Worm (Caenorhabditis elegans) whole organism, mixed stage, embryonic: ENCODE measurements around the gene igcm-3.

ENCODE experiments used
- M03D4.4 ChIP-seq: sonication (generic microtip); optimal IDR thresholded peaks from 2 replicates; lab custom pipeline; 2017; ENCODE audit warnings: mild to moderate bottlenecking, missing genetic modification characterization, missing compliant biosample characterization
- bed-3 ChIP-seq: fragments of 200-800 bp; sonication (Bioruptor generic); optimal IDR thresholded peaks from 3 replicates; lab custom pipeline; 2018; ENCODE audit warnings: mild to moderate bottlenecking, missing genetic modification characterization, moderate library complexity, missing compliant biosample characterization
- blmp-1 ChIP-seq: fragments of 150-350 bp; optimal IDR thresholded peaks from 2 replicates; lab custom pipeline; 2014; ENCODE audit warnings: missing biosample characterization, missing genetic modification characterization
- ceh-43 ChIP-seq: fragments of 200-800 bp; sonication (Bioruptor generic); optimal IDR thresholded peaks from 2 replicates; lab custom pipeline; 2018; ENCODE audit warnings: mild to moderate bottlenecking, missing genetic modification characterization, moderate library complexity, missing compliant biosample characterization
- ceh-83 ChIP-seq: fragments of 200-800 bp; sonication (Bioruptor generic); optimal IDR thresholded peaks from 2 replicates; lab custom pipeline; 2018; ENCODE audit warnings: mild to moderate bottlenecking, missing genetic modification characterization, missing compliant biosample characterization
- ces-1 ChIP-seq: fragments of 150-350 bp; optimal IDR thresholded peaks from 2 replicates; lab custom pipeline; 2014; ENCODE audit warnings: missing biosample characterization, missing genetic modification reagents, missing genetic modification characterization
- cnd-1 ChIP-seq: fragments of 200-800 bp; sonication (Bioruptor generic); optimal IDR thresholded peaks from 2 replicates; lab custom pipeline; 2018; ENCODE audit warnings: mild to moderate bottlenecking, missing genetic modification characterization, missing compliant biosample characterization
- drap-1 ChIP-seq: fragments of 200-800 bp; sonication (Bioruptor generic); optimal IDR thresholded peaks from 3 replicates; lab custom pipeline; 2018; ENCODE audit warnings: mild to moderate bottlenecking, missing genetic modification characterization, missing compliant biosample characterization
- elt-1 ChIP-seq: sonication (generic microtip); optimal IDR thresholded peaks from 2 replicates; lab custom pipeline; 2017; ENCODE audit warnings: missing genetic modification characterization, mild to moderate bottlenecking, missing compliant biosample characterization, antibody characterized with exemption, moderate library complexity, borderline replicate concordance; ENCODE audit not compliant: insufficient read depth
- elt-3 ChIP-seq: fragments of 150-350 bp; optimal IDR thresholded peaks from 2 replicates; lab custom pipeline; 2014; ENCODE audit warnings: missing biosample characterization, missing genetic modification characterization
- flh-1 ChIP-seq: fragments of 200-800 bp; sonication (Bioruptor generic); optimal IDR thresholded peaks from 2 replicates; lab custom pipeline; 2018; ENCODE audit warnings: mild to moderate bottlenecking, missing genetic modification characterization, moderate library complexity, missing compliant biosample characterization
- ham-2 ChIP-seq: fragments of 200-800 bp; sonication (Bioruptor generic); optimal IDR thresholded peaks from 2 replicates; lab custom pipeline; 2018; ENCODE audit warnings: mild to moderate bottlenecking, missing genetic modification characterization, missing compliant biosample characterization
- hlh-1 ChIP-seq: fragments of 150-350 bp; optimal IDR thresholded peaks from 2 replicates; lab custom pipeline; 2014; ENCODE audit warnings: missing biosample characterization, missing genetic modification reagents, missing genetic modification characterization
- lin-13 ChIP-seq: fragments of 150-350 bp; optimal IDR thresholded peaks from 2 replicates; lab custom pipeline; 2014; ENCODE audit warnings: missing biosample characterization, missing genetic modification characterization
- lin-32 ChIP-seq: fragments of 200-800 bp; sonication (Bioruptor generic); optimal IDR thresholded peaks from 2 replicates; lab custom pipeline; 2018; ENCODE audit warnings: mild to moderate bottlenecking, missing genetic modification characterization, missing compliant biosample characterization
- lsy-2 ChIP-seq: fragments of 150-350 bp; optimal IDR thresholded peaks from 2 replicates; lab custom pipeline; 2014; ENCODE audit warnings: missing biosample characterization, missing genetic modification characterization
- mep-1 ChIP-seq: fragments of 150-350 bp; optimal IDR thresholded peaks from 2 replicates; lab custom pipeline; 2017; ENCODE audit warnings: missing biosample characterization, missing genetic modification reagents, missing genetic modification characterization, inconsistent platforms
- mls-2 ChIP-seq: sonication (generic microtip); optimal IDR thresholded peaks from 2 replicates; lab custom pipeline; 2016; ENCODE audit warnings: mild to moderate bottlenecking, missing genetic modification characterization, moderate library complexity, missing compliant biosample characterization
- nhr-12 ChIP-seq: fragments of 150-350 bp; optimal IDR thresholded peaks from 2 replicates; lab custom pipeline; 2014; ENCODE audit warnings: missing biosample characterization, missing genetic modification characterization
- nhr-2 ChIP-seq: fragments of 150-350 bp; optimal IDR thresholded peaks from 2 replicates; lab custom pipeline; 2014; ENCODE audit warnings: missing biosample characterization, missing genetic modification characterization
- nhr-237 ChIP-seq: fragments of 150-350 bp; optimal IDR thresholded peaks from 2 replicates; lab custom pipeline; 2014; ENCODE audit warnings: missing biosample characterization, missing genetic modification characterization
- nhr-28 ChIP-seq: fragments of 150-350 bp; optimal IDR thresholded peaks from 2 replicates; lab custom pipeline; 2014; ENCODE audit warnings: missing biosample characterization, missing genetic modification characterization
- nhr-76 ChIP-seq: sonication (generic microtip); optimal IDR thresholded peaks from 2 replicates; lab custom pipeline; 2017; ENCODE audit warnings: missing biosample characterization, missing genetic modification characterization
- pha-4 ChIP-seq: fragments of 150-350 bp; optimal IDR thresholded peaks from 2 replicates; lab custom pipeline; 2018; ENCODE audit warnings: missing biosample characterization, missing genetic modification reagents, missing genetic modification characterization
- sem-2 ChIP-seq: fragments of 200-800 bp; sonication (Bioruptor generic); optimal IDR thresholded peaks from 2 replicates; lab custom pipeline; 2018; ENCODE audit warnings: mild to moderate bottlenecking, missing genetic modification characterization, missing compliant biosample characterization
- snpc-4 ChIP-seq: fragments of 150-350 bp; optimal IDR thresholded peaks from 2 replicates; lab custom pipeline; 2014; ENCODE audit warnings: missing biosample characterization, missing genetic modification characterization
- sptf-1 ChIP-seq: sonication (generic microtip); optimal IDR thresholded peaks from 2 replicates; lab custom pipeline; 2017; ENCODE audit warnings: mild to moderate bottlenecking, missing genetic modification characterization, moderate library complexity, missing compliant biosample characterization
- tbx-8 ChIP-seq: fragments of 200-800 bp; sonication (Bioruptor generic); optimal IDR thresholded peaks from 2 replicates; lab custom pipeline; 2018; ENCODE audit warnings: mild to moderate bottlenecking, missing genetic modification characterization, moderate library complexity, missing compliant biosample characterization
- unc-120 ChIP-seq: sonication (generic microtip); optimal IDR thresholded peaks from 2 replicates; lab custom pipeline; 2017; ENCODE audit warnings: missing genetic modification characterization, missing compliant biosample characterization; ENCODE audit not compliant: poor library complexity, severe bottlenecking
- unc-39 ChIP-seq: fragments of 150-350 bp; optimal IDR thresholded peaks from 2 replicates; lab custom pipeline; 2014; ENCODE audit warnings: missing biosample characterization, missing genetic modification characterization
- unc-62 ChIP-seq: fragments of 150-350 bp; optimal IDR thresholded peaks from 2 replicates; lab custom pipeline; 2014; ENCODE audit warnings: missing biosample characterization, missing genetic modification reagents, missing genetic modification characterization
- zip-8 ChIP-seq: fragments of 150-350 bp; optimal IDR thresholded peaks from 2 replicates; lab custom pipeline; 2014; ENCODE audit warnings: missing biosample characterization, missing genetic modification characterization
- ztf-11 ChIP-seq: fragments of 150-350 bp; optimal IDR thresholded peaks from 2 replicates; lab custom pipeline; 2014; ENCODE audit warnings: missing biosample characterization, missing genetic modification characterization

The igcm-3 gene

DNA sequence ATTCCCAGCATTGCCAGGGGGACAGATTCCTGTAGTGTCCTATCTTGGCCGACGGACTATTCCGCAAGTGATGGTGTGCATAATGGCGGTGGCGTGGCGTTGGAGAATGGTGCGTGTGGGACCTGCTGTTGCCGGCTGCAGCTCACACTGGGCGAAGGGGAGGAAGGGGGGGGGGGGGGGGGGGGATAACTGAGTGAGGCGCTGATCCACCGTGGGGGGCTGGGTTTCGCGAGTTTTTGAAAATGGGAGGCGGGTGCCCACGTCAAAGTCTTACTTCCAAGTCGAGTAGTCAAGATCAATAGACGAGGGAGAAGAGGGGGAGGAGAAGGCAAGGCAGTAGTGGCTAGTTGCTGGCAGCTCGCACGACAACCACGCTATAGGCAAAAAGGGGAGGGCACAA, 25.8 kb upstream of the igcm-3 start:
- TF ChIP-seq lsy-2 (tag; lab: Kevin White, UChicago) (no peak), ceh-43 (GFP tag; lab: Kevin White, UChicago) (no peak), zip-8 (tag; lab: Kevin White, UChicago) (no peak), hlh-1 (tag; lab: Kevin White, UChicago) (no peak), ztf-11 (tag; lab: Kevin White, UChicago) (no peak), nhr-2 (no peak), mls-2 (tag; lab: Kevin White, UChicago) (peak; percentile 5), flh-1 (GFP tag; lab: Kevin White, UChicago) (no peak), unc-39 (tag; lab: Kevin White, UChicago) (no peak), blmp-1 (tag; lab: Kevin White, UChicago) (no peak), elt-3 (tag; lab: Kevin White, UChicago) (no peak), mep-1 (tag; lab: Kevin White, UChicago) (no peak), sem-2 (GFP tag; lab: Kevin White, UChicago) (peak; percentile 12), drap-1 (GFP tag; lab: Kevin White, UChicago) (no peak), M03D4.4 (tag; lab: Kevin White, UChicago) (peak; percentile 37), bed-3 (no peak), sptf-1 (peak; percentile 63), unc-120 (tag; lab: Kevin White, UChicago) (no peak), tbx-8 (GFP tag; lab: Kevin White, UChicago) (no peak), nhr-76 (tag; lab: Kevin White, UChicago) (no peak), elt-1 (tag; lab: Kevin White, UChicago) (no peak), pha-4 (tag; lab: Kevin White, UChicago) (no peak), ham-2 (no peak)
- TF ChIP-seq, all 35 proteins: peak for 4

- peak; percentile 92 for TF ChIP-seq ces-1 (GFP tag; lab: Kevin White, UChicago)
- no peak for TF ChIP-seq snpc-4 (tag; lab: Kevin White, UChicago)
- no peak for TF ChIP-seq blmp-1 (tag; lab: Kevin White, UChicago)
- TF ChIP-seq, all 35 proteins: peak for 1
Observed at ce11 chrX:2729857-2730256, 24.2 kb upstream of the igcm-3 start.

DNA sequence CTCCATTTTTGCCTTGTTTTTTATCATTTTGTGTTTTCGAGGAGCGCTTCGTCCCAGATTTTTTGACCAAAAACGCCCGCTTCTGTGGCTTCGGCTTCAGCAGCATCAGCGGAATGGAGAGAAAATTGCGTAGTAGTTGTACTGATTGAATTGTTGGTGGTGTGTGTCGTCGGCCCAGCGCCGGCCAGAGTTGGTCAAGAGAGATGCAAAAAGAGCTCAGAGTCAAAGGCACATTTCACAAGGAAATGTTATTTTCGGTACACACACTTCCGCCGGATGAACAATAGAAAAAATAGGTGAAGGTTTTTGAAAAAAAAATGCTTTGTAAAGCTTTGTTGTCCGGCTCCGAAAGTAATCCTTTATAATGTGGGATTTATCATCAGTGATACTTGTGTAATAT, 22.0 kb upstream of the igcm-3 start:
- TF ChIP-seq ces-1 (GFP tag; lab: Kevin White, UChicago): peak; percentile 73
- no peak for TF ChIP-seq mep-1 (tag; lab: Kevin White, UChicago)

DNA sequence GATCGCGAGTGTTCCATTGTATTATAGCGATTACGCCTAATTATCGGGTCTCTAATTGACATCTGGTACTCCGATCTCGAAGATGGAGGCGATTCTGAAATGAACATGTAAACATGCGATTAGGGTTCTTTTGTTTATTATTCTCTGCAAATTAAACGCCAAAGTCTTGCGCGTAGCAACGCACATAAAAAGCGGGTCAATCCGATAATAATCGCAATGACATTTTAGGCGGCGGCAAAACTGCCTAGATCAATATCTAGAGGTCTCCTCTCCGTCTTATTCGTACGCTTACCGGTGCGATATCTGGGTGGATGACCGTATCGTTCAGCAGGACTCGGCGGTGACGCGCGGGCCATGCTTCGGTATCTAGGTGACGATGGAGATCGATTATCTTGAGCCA, 7.3 kb upstream of the igcm-3 start:
- peak; percentile 15 for TF ChIP-seq blmp-1 (tag; lab: Kevin White, UChicago)
- TF ChIP-seq mls-2 (tag; lab: Kevin White, UChicago): no peak
- no peak for TF ChIP-seq ceh-83 (GFP tag; lab: Kevin White, UChicago)
- peak; percentile 91 for TF ChIP-seq ham-2
- TF ChIP-seq ztf-11 (tag; lab: Kevin White, UChicago): no peak
- no peak for TF ChIP-seq bed-3
- no peak for TF ChIP-seq lin-32 (GFP tag; lab: Kevin White, UChicago)
- no peak for TF ChIP-seq nhr-12 (tag; lab: Kevin White, UChicago)
- no peak for TF ChIP-seq M03D4.4 (tag; lab: Kevin White, UChicago)
- no peak for TF ChIP-seq mep-1 (tag; lab: Kevin White, UChicago)
- no peak for TF ChIP-seq nhr-76 (tag; lab: Kevin White, UChicago)
- TF ChIP-seq elt-1 (tag; lab: Kevin White, UChicago): peak; percentile 95
- TF ChIP-seq drap-1 (GFP tag; lab: Kevin White, UChicago): no peak
- no peak for TF ChIP-seq flh-1 (GFP tag; lab: Kevin White, UChicago)
- no peak for TF ChIP-seq lsy-2 (tag; lab: Kevin White, UChicago)
- peak; percentile 34 for TF ChIP-seq ceh-43 (GFP tag; lab: Kevin White, UChicago)
- TF ChIP-seq zip-8 (tag; lab: Kevin White, UChicago): no peak
- TF ChIP-seq hlh-1 (tag; lab: Kevin White, UChicago): no peak
- no peak for TF ChIP-seq cnd-1 (tag; lab: Kevin White, UChicago)
- TF ChIP-seq lin-13 (tag; lab: Kevin White, UChicago): no peak
- peak; percentile 33 for TF ChIP-seq nhr-2
- TF ChIP-seq unc-62 (GFP tag; lab: Kevin White, UChicago): peak; percentile 52
- no peak for TF ChIP-seq elt-3 (tag; lab: Kevin White, UChicago)
- no peak for TF ChIP-seq nhr-28 (tag; lab: Kevin White, UChicago)
- TF ChIP-seq sem-2 (GFP tag; lab: Kevin White, UChicago): no peak
- TF ChIP-seq sptf-1: peak; percentile 36
- TF ChIP-seq nhr-237: no peak
- TF ChIP-seq snpc-4 (tag; lab: Kevin White, UChicago): no peak
